Fruit fly (Drosophila melanogaster) whole organism, embryonic: ENCODE data around the gene MED25.

Source experiments
- Abd-B ChIP-seq: fragments of 200-800 bp; sonication (Bioruptor generic); optimal IDR thresholded peaks from 2 replicates; lab custom pipeline; 2018; ENCODE audit warnings: missing biosample characterization, mild to moderate bottlenecking, missing genetic modification characterization, moderate library complexity
- Bteb2 ChIP-seq: fragments of 200-800 bp; sonication (Bioruptor generic); optimal IDR thresholded peaks from 2 replicates; lab custom pipeline; 2016; ENCODE audit warnings: missing biosample characterization, missing genetic modification characterization
- CG10209 ChIP-seq: fragments of 200-800 bp; sonication (Bioruptor generic); optimal IDR thresholded peaks from 3 replicates; lab custom pipeline; 2017; ENCODE audit warnings: missing biosample characterization, mild to moderate bottlenecking, missing genetic modification characterization, missing genetic modification reagents
- CG10321 ChIP-seq: fragments of 200-800 bp; sonication (Bioruptor generic); IDR thresholded peaks from 2 replicates; pipeline ENCODE4 v1.3.6; 2022; ENCODE audit warnings: missing biosample characterization, missing genetic modification characterization
- CG10431 ChIP-seq: fragments of 200-800 bp; sonication (Bioruptor generic); optimal IDR thresholded peaks from 3 replicates; lab custom pipeline; 2018; ENCODE audit warnings: missing biosample characterization, mild to moderate bottlenecking, missing genetic modification characterization
- CG10462 ChIP-seq: fragments of 200-800 bp; sonication (Bioruptor generic); optimal IDR thresholded peaks from 2 replicates; lab custom pipeline; 2016; ENCODE audit warnings: missing biosample characterization, missing genetic modification characterization
- CG11247 ChIP-seq: fragments of 200-800 bp; sonication (Bioruptor generic); IDR thresholded peaks from 2 replicates; pipeline ENCODE4 v1.3.6; 2022; ENCODE audit warnings: missing biosample characterization, missing genetic modification characterization
- CG14050 ChIP-seq: fragments of 200-800 bp; sonication (Bioruptor generic); IDR thresholded peaks from 3 replicates; pipeline ENCODE4 v1.3.6; 2022; ENCODE audit warnings: missing biosample characterization, missing genetic modification characterization
- CG1647 ChIP-seq: fragments of 200-800 bp; sonication (Bioruptor generic); optimal IDR thresholded peaks from 3 replicates; lab custom pipeline; 2016; ENCODE audit warnings: missing biosample characterization, missing genetic modification characterization
- CG16779 ChIP-seq: fragments of 200-800 bp; sonication (Bioruptor generic); IDR thresholded peaks from 2 replicates; pipeline ENCODE4 v1.3.6; 2022; ENCODE audit warnings: missing biosample characterization, missing genetic modification characterization
- CG18764 ChIP-seq: fragments of 200-800 bp; sonication (Bioruptor generic); optimal IDR thresholded peaks from 3 replicates; lab custom pipeline; 2016; ENCODE audit warnings: missing biosample characterization, missing genetic modification characterization
- CG2116 ChIP-seq: fragments of 200-800 bp; sonication (Bioruptor generic); optimal IDR thresholded peaks from 3 replicates; lab custom pipeline; 2018; ENCODE audit warnings: missing biosample characterization, mild to moderate bottlenecking, missing genetic modification characterization
- CG30020 ChIP-seq: fragments of 200-800 bp; optimal IDR thresholded peaks from 2 replicates; lab custom pipeline; 2019; ENCODE audit warnings: missing biosample characterization, mild to moderate bottlenecking, missing genetic modification characterization, moderate library complexity
- CG31388 ChIP-seq: fragments of 200-800 bp; sonication (Bioruptor generic); optimal IDR thresholded peaks from 2 replicates; lab custom pipeline; 2016; ENCODE audit warnings: missing biosample characterization, missing genetic modification characterization
- CG3281 ChIP-seq: fragments of 200-800 bp; sonication (Bioruptor generic); optimal IDR thresholded peaks from 3 replicates; lab custom pipeline; 2017; ENCODE audit warnings: missing biosample characterization, mild to moderate bottlenecking, missing genetic modification characterization
- CG33213 ChIP-seq: fragments of 200-800 bp; sonication (Bioruptor generic); optimal IDR thresholded peaks from 3 replicates; lab custom pipeline; 2016; ENCODE audit warnings: missing biosample characterization, missing genetic modification characterization
- CG4404 ChIP-seq: fragments of 200-800 bp; sonication (Bioruptor generic); IDR thresholded peaks from 2 replicates; pipeline ENCODE4 v1.3.6; 2022; ENCODE audit warnings: missing biosample characterization, missing genetic modification characterization
- CG8281 ChIP-seq: fragments of 200-800 bp; sonication (Bioruptor generic); optimal IDR thresholded peaks from 2 replicates; lab custom pipeline; 2018; ENCODE audit warnings: missing biosample characterization, mild to moderate bottlenecking, missing genetic modification characterization, moderate library complexity
- Dp ChIP-seq: fragments of 200-800 bp; sonication (Bioruptor generic); optimal IDR thresholded peaks from 2 replicates; lab custom pipeline; 2018; ENCODE audit warnings: missing biosample characterization, mild to moderate bottlenecking, missing genetic modification characterization, moderate library complexity
- GATAe ChIP-seq: fragments of 200-800 bp; sonication (Bioruptor generic); conservative IDR thresholded peaks from 2 replicates; pipeline ENCODE4 v1.3.6; 2022; ENCODE audit warnings: missing biosample characterization, missing genetic modification characterization
- H2.0 ChIP-seq: fragments of 200-800 bp; sonication (Bioruptor generic); IDR thresholded peaks from 2 replicates; pipeline ENCODE4 v1.3.6; 2022; ENCODE audit warnings: missing biosample characterization, missing genetic modification characterization
- HLH54F ChIP-seq: fragments of 200-800 bp; sonication (Bioruptor generic); optimal IDR thresholded peaks from 3 replicates; lab custom pipeline; 2016; ENCODE audit warnings: missing biosample characterization, missing genetic modification characterization
- Hsf ChIP-seq: fragments of 200-800 bp; sonication (Bioruptor generic); optimal IDR thresholded peaks from 3 replicates; lab custom pipeline; 2016; ENCODE audit warnings: missing biosample characterization, missing genetic modification characterization
- Lim3 ChIP-seq: fragments of 200-800 bp; sonication (Bioruptor generic); IDR thresholded peaks from 2 replicates; pipeline ENCODE4 v1.3.6; 2022; ENCODE audit warnings: missing biosample characterization, missing genetic modification characterization
- ase ChIP-seq: fragments of 200-800 bp; sonication (Bioruptor generic); IDR thresholded peaks from 3 replicates; pipeline ENCODE4 v1.3.6; 2022; ENCODE audit warnings: missing biosample characterization, missing genetic modification characterization
- bigmax ChIP-seq: fragments of 200-800 bp; sonication (Bioruptor generic); optimal IDR thresholded peaks from 2 replicates; lab custom pipeline; 2018; ENCODE audit warnings: missing biosample characterization, mild to moderate bottlenecking, missing genetic modification characterization
- bowl ChIP-seq: fragments of 200-800 bp; sonication (Bioruptor generic); IDR thresholded peaks from 2 replicates; pipeline ENCODE4 v1.3.6; 2022; ENCODE audit warnings: missing biosample characterization, missing genetic modification characterization
- caup ChIP-seq: fragments of 200-800 bp; sonication (Bioruptor generic); optimal IDR thresholded peaks from 3 replicates; lab custom pipeline; 2017; ENCODE audit warnings: missing biosample characterization, mild to moderate bottlenecking, missing genetic modification characterization, moderate library complexity; ENCODE audit not compliant: severe bottlenecking
- chm ChIP-seq: fragments of 200-800 bp; sonication (Bioruptor generic); IDR thresholded peaks from 2 replicates; pipeline ENCODE4 v1.3.6; 2022; ENCODE audit warnings: missing biosample characterization, missing genetic modification characterization
- ci ChIP-seq: fragments of 200-800 bp; sonication (Bioruptor generic); IDR thresholded peaks from 3 replicates; pipeline ENCODE4 v1.3.6; 2022; ENCODE audit warnings: missing biosample characterization, missing genetic modification characterization
- cwo ChIP-seq: fragments of 200-800 bp; sonication (Bioruptor generic); optimal IDR thresholded peaks from 3 replicates; lab custom pipeline; 2017; ENCODE audit warnings: missing biosample characterization, missing genetic modification characterization, mild to moderate bottlenecking, moderate library complexity, missing genetic modification reagents
- da ChIP-seq: fragments of 200-800 bp; sonication (Bioruptor generic); optimal IDR thresholded peaks from 2 replicates; lab custom pipeline; 2016; ENCODE audit warnings: missing biosample characterization, missing genetic modification characterization
- emc ChIP-seq: fragments of 200-800 bp; sonication (Bioruptor generic); optimal IDR thresholded peaks from 2 replicates; lab custom pipeline; 2016; ENCODE audit warnings: missing biosample characterization, missing genetic modification characterization
- ems ChIP-seq: fragments of 200-800 bp; sonication (Bioruptor generic); optimal IDR thresholded peaks from 3 replicates; lab custom pipeline; 2016; ENCODE audit warnings: missing biosample characterization, missing genetic modification characterization
- eve ChIP-seq, 2 experiments: fragments of >200 bp; optimal IDR thresholded peaks; 2 replicates each; lab custom pipeline; 2017; ENCODE audit warnings: missing biosample characterization in 2 of 2, missing genetic modification characterization in 2 of 2
- fru ChIP-seq: fragments of >200 bp; optimal IDR thresholded peaks from 2 replicates; lab custom pipeline; 2017
- ham ChIP-seq: fragments of 200-800 bp; sonication (Bioruptor generic); IDR thresholded peaks from 2 replicates; pipeline ENCODE4 v1.3.6; 2022; ENCODE audit warnings: missing biosample characterization, missing genetic modification characterization
- ind ChIP-seq: fragments of 200-800 bp; sonication (Bioruptor generic); optimal IDR thresholded peaks from 3 replicates; lab custom pipeline; 2016; ENCODE audit warnings: missing biosample characterization, missing genetic modification characterization
- jigr1 ChIP-seq: fragments of 200-800 bp; sonication (Bioruptor generic); IDR thresholded peaks from 3 replicates; pipeline ENCODE4 v1.3.6; 2022; ENCODE audit warnings: missing biosample characterization, missing genetic modification characterization
- jing ChIP-seq: fragments of 200-800 bp; sonication (Bioruptor generic); optimal IDR thresholded peaks from 2 replicates; lab custom pipeline; 2018; ENCODE audit warnings: missing biosample characterization, mild to moderate bottlenecking, missing genetic modification characterization
- pum ChIP-seq: fragments of 200-800 bp; sonication (Bioruptor generic); optimal IDR thresholded peaks from 2 replicates; lab custom pipeline; 2016; ENCODE audit warnings: missing biosample characterization, missing genetic modification characterization
- schlank ChIP-seq: fragments of 200-800 bp; sonication (Bioruptor generic); optimal IDR thresholded peaks from 2 replicates; lab custom pipeline; 2018; ENCODE audit warnings: missing biosample characterization, mild to moderate bottlenecking, missing genetic modification characterization
- seq ChIP-seq: fragments of 200-800 bp; sonication (Bioruptor generic); IDR thresholded peaks from 2 replicates; pipeline ENCODE4 v1.3.6; 2022; ENCODE audit warnings: missing biosample characterization, missing genetic modification characterization
- stwl ChIP-seq: fragments of 200-800 bp; sonication (Bioruptor generic); optimal IDR thresholded peaks from 3 replicates; lab custom pipeline; 2018; ENCODE audit warnings: missing biosample characterization, mild to moderate bottlenecking, missing genetic modification characterization, moderate library complexity
- tap ChIP-seq: fragments of 200-800 bp; optimal IDR thresholded peaks from 3 replicates; lab custom pipeline; 2019; ENCODE audit warnings: missing biosample characterization, mild to moderate bottlenecking, missing genetic modification characterization, moderate library complexity
- tin ChIP-seq: fragments of 200-800 bp; sonication (Bioruptor generic); optimal IDR thresholded peaks from 3 replicates; lab custom pipeline; 2016; ENCODE audit warnings: missing biosample characterization, missing genetic modification characterization
- trem ChIP-seq: fragments of 200-800 bp; optimal IDR thresholded peaks from 3 replicates; lab custom pipeline; 2019; ENCODE audit warnings: missing biosample characterization, mild to moderate bottlenecking, missing genetic modification characterization, moderate library complexity
- unpg ChIP-seq: fragments of 200-800 bp; sonication (Bioruptor generic); optimal IDR thresholded peaks from 3 replicates; lab custom pipeline; 2018; ENCODE audit warnings: missing biosample characterization, mild to moderate bottlenecking, missing genetic modification characterization, moderate library complexity
- wor ChIP-seq: fragments of 200-800 bp; sonication (Bioruptor generic); IDR thresholded peaks from 2 replicates; pipeline ENCODE4 v1.3.6; 2022; ENCODE audit warnings: missing biosample characterization, missing genetic modification characterization
- yki ChIP-seq: fragments of >200 bp; optimal IDR thresholded peaks from 3 replicates; lab custom pipeline; 2018
- zf30C ChIP-seq: fragments of 200-800 bp; sonication (Bioruptor generic); optimal IDR thresholded peaks from 3 replicates; lab custom pipeline; 2018; ENCODE audit warnings: missing biosample characterization, mild to moderate bottlenecking, missing genetic modification characterization
- zfh2 ChIP-seq: fragments of 200-800 bp; sonication (Bioruptor generic); optimal IDR thresholded peaks from 2 replicates; lab custom pipeline; 2016; ENCODE audit warnings: missing biosample characterization, missing genetic modification characterization

MED25 gene

DNA sequence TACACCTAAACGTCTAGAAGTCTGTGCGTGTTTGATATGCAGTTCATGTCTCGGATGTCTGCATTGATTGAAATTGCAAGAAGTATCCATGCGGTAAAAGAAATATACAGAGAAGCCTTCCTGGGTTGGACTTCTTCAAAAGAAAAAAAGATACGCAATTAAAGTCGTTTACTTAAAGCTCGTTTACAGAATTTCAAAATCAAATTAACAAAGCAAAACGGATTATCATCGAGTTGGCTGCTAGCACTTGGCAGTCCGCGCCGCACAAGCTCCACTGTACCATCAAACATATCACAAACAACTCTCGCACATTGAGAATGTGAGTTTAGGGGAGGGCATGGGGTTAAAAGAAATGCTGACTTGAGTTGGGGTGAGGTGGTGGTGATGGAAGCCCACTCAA lies 10.3 kb upstream of the MED25 start (continued):
- TF ChIP-seq bigmax (no peak), CG18764 (GFP tag; lab: Kevin White, UChicago) (peak; percentile 56), CG16779 (0 out of 2 replicates have a peak, but pooled peaks have one; percentile 43), H2.0 (GFP tag; lab: Robert Waterston, UW) (peak; percentile 86), CG10321 (peak; percentile 29; the same call in 1 of the 2 replicates), chm (GFP tag; lab: Robert Waterston, UW) (peak; percentile 85), trem (tag; lab: Kevin White, UChicago) (peak; percentile 68), emc (GFP tag; lab: Kevin White, UChicago) (no peak), CG11247 (GFP tag; lab: Robert Waterston, UW) (peak; percentile 72), eve (GFP tag; optimal IDR thresholded peaks at IDR 0.05; lab: Kevin White, UChicago) (peak in 1 of 2 experiments; percentile 87), CG33213 (GFP tag; lab: Kevin White, UChicago) (peak; percentile 43), HLH54F (peak; percentile 44), da (GFP tag; lab: Kevin White, UChicago) (peak; percentile 27), tin (GFP tag; lab: Kevin White, UChicago) (peak; percentile 87), schlank (no peak), fru (no peak), ase (GFP tag; lab: Robert Waterston, UW) (peak; percentile 71; the same call in 1 of the 3 replicates), ems (GFP tag; lab: Kevin White, UChicago) (peak; percentile 23), Dp (no peak), ind (peak; percentile 73), CG10431 (GFP tag; lab: Kevin White, UChicago) (no peak), CG2116 (GFP tag; lab: Kevin White, UChicago) (no peak), CG3281 (peak; percentile 14), pum (GFP tag; lab: Kevin White, UChicago) (peak; percentile 75), CG1647 (GFP tag; lab: Kevin White, UChicago) (peak; percentile 38), zfh2 (GFP tag; lab: Kevin White, UChicago) (no peak), seq (GFP tag; lab: Robert Waterston, UW) (no peak), tap (tag; lab: Kevin White, UChicago) (peak; percentile 72), cwo (GFP tag; lab: Kevin White, UChicago) (no peak), GATAe (no peak), stwl (tag; lab: Kevin White, UChicago) (peak; percentile 27), bowl (0 out of 2 replicates have a peak, but pooled peaks have one; percentile 26), Lim3 (no peak), yki (no peak), caup (no peak), wor (GFP tag; lab: Robert Waterston, UW) (peak; percentile 72), CG4404 (GFP tag; lab: Robert Waterston, UW) (peak; percentile 74), Bteb2 (peak; percentile 51), CG30020 (tag; lab: Kevin White, UChicago) (peak; percentile 21), CG10209 (GFP tag; lab: Kevin White, UChicago) (peak; percentile 62), zf30C (no peak), CG31388 (GFP tag; lab: Kevin White, UChicago) (no peak), ham (GFP tag; lab: Robert Waterston, UW) (no peak), Abd-B (GFP tag; lab: Kevin White, UChicago) (peak; percentile 53), ci (peak; percentile 93), jing (GFP tag; lab: Kevin White, UChicago) (peak; percentile 64), CG8281 (tag; lab: Kevin White, UChicago) (peak; percentile 22), CG10462 (GFP tag; lab: Kevin White, UChicago) (peak; percentile 66), Hsf (GFP tag; lab: Kevin White, UChicago) (peak; percentile 67), jigr1 (GFP tag; lab: Robert Waterston, UW) (no peak), CG14050 (peak; percentile 46), unpg (peak; percentile 81)
